Fruit fly (Drosophila melanogaster) whole organism, prepupa: ENCODE measurements around the gene CG18745.
A peak's percentile ranks its signal among the peaks of the same experiment; 100 is the strongest.

ENCODE experiments used
- Blimp-1 ChIP-seq: fragments of 200-800 bp; sonication (Bioruptor generic); optimal IDR thresholded peaks from 3 replicates; lab custom pipeline; 2017; ENCODE audit warnings: missing biosample characterization, missing genetic modification characterization, mild to moderate bottlenecking, moderate library complexity, missing genetic modification reagents
- CG10631 ChIP-seq: fragments of 200-800 bp; sonication (Bioruptor generic); optimal IDR thresholded peaks from 2 replicates; lab custom pipeline; 2016; ENCODE audit warnings: missing biosample characterization, missing genetic modification characterization
- CG11294 ChIP-seq: fragments of 200-800 bp; sonication (Bioruptor generic); IDR thresholded peaks from 2 replicates; pipeline ENCODE4 v1.3.6; 2022; ENCODE audit warnings: missing biosample characterization, missing genetic modification characterization
- CG11762 ChIP-seq: fragments of 200-800 bp; sonication (Bioruptor generic); optimal IDR thresholded peaks from 3 replicates; lab custom pipeline; 2016; ENCODE audit warnings: missing biosample characterization, missing genetic modification characterization; ENCODE audit not compliant: insufficient read depth
- CG11902 ChIP-seq: fragments of 200-800 bp; sonication (Bioruptor generic); optimal IDR thresholded peaks from 3 replicates; lab custom pipeline; 2016; ENCODE audit warnings: missing biosample characterization, missing genetic modification characterization
- CG15336 ChIP-seq: fragments of 200-800 bp; sonication (Bioruptor generic); IDR thresholded peaks from 2 replicates; pipeline ENCODE4 v1.3.6; 2022; ENCODE audit warnings: missing biosample characterization, missing genetic modification characterization
- CG1621 ChIP-seq: fragments of 200-800 bp; sonication (Bioruptor generic); optimal IDR thresholded peaks from 3 replicates; lab custom pipeline; 2018; ENCODE audit warnings: missing biosample characterization, mild to moderate bottlenecking, missing genetic modification characterization
- CG16779 ChIP-seq: fragments of 200-800 bp; sonication (Bioruptor generic); optimal IDR thresholded peaks from 3 replicates; lab custom pipeline; 2017; ENCODE audit warnings: missing biosample characterization, mild to moderate bottlenecking, missing genetic modification characterization
- CG3032 ChIP-seq: fragments of 200-800 bp; optimal IDR thresholded peaks from 2 replicates; lab custom pipeline; 2019; ENCODE audit warnings: missing biosample characterization, mild to moderate bottlenecking, missing genetic modification characterization, moderate library complexity
- CG32006 ChIP-seq: fragments of 200-800 bp; sonication (Bioruptor generic); optimal IDR thresholded peaks from 3 replicates; lab custom pipeline; 2017; ENCODE audit warnings: missing biosample characterization, mild to moderate bottlenecking, missing genetic modification characterization
- CG34406 ChIP-seq: fragments of 200-800 bp; sonication (Bioruptor generic); optimal IDR thresholded peaks from 3 replicates; lab custom pipeline; 2016; ENCODE audit warnings: missing biosample characterization, missing genetic modification characterization
- CG3919 ChIP-seq: fragments of 200-800 bp; sonication (Bioruptor generic); optimal IDR thresholded peaks from 3 replicates; lab custom pipeline; 2016; ENCODE audit warnings: missing biosample characterization, missing genetic modification characterization
- CG6276 ChIP-seq: fragments of 200-800 bp; sonication (Bioruptor generic); optimal IDR thresholded peaks from 2 replicates; lab custom pipeline; 2017; ENCODE audit warnings: missing biosample characterization, mild to moderate bottlenecking, missing genetic modification characterization
- CG6792 ChIP-seq: fragments of 200-800 bp; sonication (Bioruptor generic); optimal IDR thresholded peaks from 3 replicates; lab custom pipeline; 2016; ENCODE audit warnings: missing biosample characterization, missing genetic modification characterization
- CG6808 ChIP-seq: fragments of 200-800 bp; sonication (Bioruptor generic); optimal IDR thresholded peaks from 3 replicates; lab custom pipeline; 2017; ENCODE audit warnings: missing biosample characterization, missing genetic modification characterization, mild to moderate bottlenecking, moderate library complexity, missing genetic modification reagents
- CG8632 ChIP-seq: fragments of 200-800 bp; sonication (Bioruptor generic); optimal IDR thresholded peaks from 3 replicates; lab custom pipeline; 2016; ENCODE audit warnings: missing biosample characterization, missing genetic modification characterization
- CG9139 ChIP-seq: fragments of 200-800 bp; sonication (Bioruptor generic); optimal IDR thresholded peaks from 3 replicates; lab custom pipeline; 2017; ENCODE audit warnings: missing biosample characterization, mild to moderate bottlenecking, missing genetic modification characterization
- Eip75B ChIP-seq: fragments of 200-800 bp; sonication (Bioruptor generic); optimal IDR thresholded peaks from 3 replicates; lab custom pipeline; 2016; ENCODE audit warnings: missing biosample characterization, missing genetic modification characterization
- Eip78C ChIP-seq: fragments of 200-800 bp; sonication (Bioruptor generic); peaks from one replicate; lab custom pipeline; 2016; ENCODE audit warnings: missing biosample characterization, missing genetic modification characterization
- Eip93F ChIP-seq: fragments of 200-800 bp; sonication (Bioruptor generic); optimal IDR thresholded peaks from 2 replicates; lab custom pipeline; 2016; ENCODE audit warnings: missing biosample characterization, mild to moderate bottlenecking, missing genetic modification characterization
- Ets21C ChIP-seq: fragments of 200-800 bp; sonication (Bioruptor generic); optimal IDR thresholded peaks from 3 replicates; lab custom pipeline; 2016; ENCODE audit warnings: missing biosample characterization, missing genetic modification characterization
- Ets96B ChIP-seq: fragments of 200-800 bp; optimal IDR thresholded peaks from 2 replicates; lab custom pipeline; 2019; ENCODE audit warnings: missing biosample characterization, mild to moderate bottlenecking, missing genetic modification characterization, moderate library complexity
- Gug ChIP-seq: fragments of 200-800 bp; sonication (Bioruptor generic); IDR thresholded peaks from 2 replicates; pipeline ENCODE4 v1.3.6; 2022; ENCODE audit warnings: missing biosample characterization, missing genetic modification characterization
- Hr38 ChIP-seq: sonication (Bioruptor generic); optimal IDR thresholded peaks from 2 replicates; lab custom pipeline; 2016; ENCODE audit warnings: missing biosample characterization, missing genetic modification characterization
- Hr39 ChIP-seq: fragments of 200-800 bp; sonication (Bioruptor generic); optimal IDR thresholded peaks from 2 replicates; lab custom pipeline; 2016; ENCODE audit warnings: missing biosample characterization, missing genetic modification characterization
- Hr4 ChIP-seq: fragments of 200-800 bp; sonication (Bioruptor generic); optimal IDR thresholded peaks from 3 replicates; lab custom pipeline; 2016; ENCODE audit warnings: missing biosample characterization, missing genetic modification characterization
- Lpt ChIP-seq: fragments of 200-800 bp; sonication (Bioruptor generic); optimal IDR thresholded peaks from 3 replicates; lab custom pipeline; 2016; ENCODE audit warnings: missing biosample characterization, missing genetic modification characterization
- Met ChIP-seq: fragments of 200-800 bp; sonication (Bioruptor generic); optimal IDR thresholded peaks from 3 replicates; lab custom pipeline; 2016; ENCODE audit warnings: missing biosample characterization, missing genetic modification characterization
- OdsH ChIP-seq: fragments of 200-800 bp; sonication (Bioruptor generic); optimal IDR thresholded peaks from 3 replicates; lab custom pipeline; 2016; ENCODE audit warnings: missing biosample characterization, missing genetic modification characterization
- Smox ChIP-seq: fragments of 200-800 bp; sonication (Bioruptor generic); optimal IDR thresholded peaks from 3 replicates; lab custom pipeline; 2016; ENCODE audit warnings: missing biosample characterization, missing genetic modification characterization
- Sox102F ChIP-seq: fragments of 200-800 bp; sonication (Bioruptor generic); optimal IDR thresholded peaks from 2 replicates; lab custom pipeline; 2016; ENCODE audit warnings: missing biosample characterization, mild to moderate bottlenecking, missing genetic modification characterization
- Sox14 ChIP-seq: fragments of 200-800 bp; sonication (Bioruptor generic); optimal IDR thresholded peaks from 3 replicates; lab custom pipeline; 2016; ENCODE audit warnings: missing biosample characterization, missing genetic modification characterization
- Sox15 ChIP-seq: fragments of 200-800 bp; sonication (Bioruptor generic); optimal IDR thresholded peaks from 3 replicates; lab custom pipeline; 2016; ENCODE audit warnings: missing biosample characterization, missing genetic modification characterization
- acj6 ChIP-seq: fragments of 200-800 bp; sonication (Bioruptor generic); optimal IDR thresholded peaks from 3 replicates; lab custom pipeline; 2016; ENCODE audit warnings: missing biosample characterization, missing genetic modification characterization
- cyc ChIP-seq: fragments of 200-800 bp; sonication (Bioruptor generic); optimal IDR thresholded peaks from 3 replicates; lab custom pipeline; 2016; ENCODE audit warnings: missing biosample characterization, missing genetic modification characterization
- dac ChIP-seq: fragments of 200-800 bp; sonication (Bioruptor generic); optimal IDR thresholded peaks from 2 replicates; lab custom pipeline; 2017; ENCODE audit warnings: missing biosample characterization, mild to moderate bottlenecking, missing genetic modification characterization
- dsx ChIP-seq: fragments of 200-800 bp; optimal IDR thresholded peaks from 3 replicates; lab custom pipeline; 2019; ENCODE audit warnings: missing biosample characterization, mild to moderate bottlenecking, missing genetic modification characterization, moderate library complexity; ENCODE audit not compliant: poor library complexity, severe bottlenecking
- eg ChIP-seq: fragments of 200-800 bp; sonication (Bioruptor generic); IDR thresholded peaks from 3 replicates; pipeline ENCODE4 v1.3.6; 2022; ENCODE audit warnings: missing biosample characterization, missing genetic modification characterization
- esn ChIP-seq: fragments of 200-800 bp; sonication (Bioruptor generic); optimal IDR thresholded peaks from 2 replicates; lab custom pipeline; 2016; ENCODE audit warnings: missing biosample characterization, mild to moderate bottlenecking, missing genetic modification characterization, moderate library complexity
- fd59A ChIP-seq: fragments of 200-800 bp; sonication (Bioruptor generic); optimal IDR thresholded peaks from 2 replicates; lab custom pipeline; 2017; ENCODE audit warnings: missing biosample characterization, mild to moderate bottlenecking, missing genetic modification characterization, missing genetic modification reagents
- fkh ChIP-seq: fragments of 200-800 bp; sonication (Bioruptor generic); optimal IDR thresholded peaks from 3 replicates; lab custom pipeline; 2017; ENCODE audit warnings: missing biosample characterization, mild to moderate bottlenecking, missing genetic modification characterization, moderate library complexity
- lz ChIP-seq: fragments of 200-800 bp; sonication (Bioruptor generic); optimal IDR thresholded peaks from 3 replicates; lab custom pipeline; 2016; ENCODE audit warnings: missing biosample characterization, missing genetic modification characterization
- net ChIP-seq: fragments of 200-800 bp; sonication (Bioruptor generic); optimal IDR thresholded peaks from 3 replicates; lab custom pipeline; 2016; ENCODE audit warnings: missing biosample characterization, missing genetic modification characterization
- pdm3 ChIP-seq: fragments of 200-800 bp; sonication (Bioruptor generic); optimal IDR thresholded peaks from 3 replicates; lab custom pipeline; 2016; ENCODE audit warnings: missing biosample characterization, missing genetic modification characterization
- salr ChIP-seq, 2 experiments: fragments of 200-800 bp; sonication (Bioruptor generic); optimal IDR thresholded peaks; 3 replicates each; lab custom pipeline; 2016 to 2018; ENCODE audit warnings: missing biosample characterization in 2 of 2, missing genetic modification characterization in 2 of 2, mild to moderate bottlenecking in 1 of 2
- spab ChIP-seq: fragments of 200-800 bp; sonication (Bioruptor generic); optimal IDR thresholded peaks from 2 replicates; lab custom pipeline; 2017; ENCODE audit warnings: missing biosample characterization, mild to moderate bottlenecking, missing genetic modification characterization, missing genetic modification reagents
- ss ChIP-seq, 2 experiments: fragments of 200-800 bp; sonication (Bioruptor generic); optimal IDR thresholded peaks; 2 replicates in 1 of 2; 3 replicates in 1 of 2; lab custom pipeline; 2017 to 2018; ENCODE audit warnings: mild to moderate bottlenecking in 2 of 2, missing biosample characterization in 2 of 2, missing genetic modification characterization in 2 of 2, moderate library complexity in 1 of 2
- svp ChIP-seq: fragments of 200-800 bp; sonication (Bioruptor generic); peaks from one replicate; lab custom pipeline; 2016; ENCODE audit warnings: missing biosample characterization, missing genetic modification characterization
- topi ChIP-seq: fragments of 200-800 bp; sonication (Bioruptor generic); optimal IDR thresholded peaks from 3 replicates; lab custom pipeline; 2016; ENCODE audit warnings: missing biosample characterization, missing genetic modification characterization

Gene CG18745

DNA sequence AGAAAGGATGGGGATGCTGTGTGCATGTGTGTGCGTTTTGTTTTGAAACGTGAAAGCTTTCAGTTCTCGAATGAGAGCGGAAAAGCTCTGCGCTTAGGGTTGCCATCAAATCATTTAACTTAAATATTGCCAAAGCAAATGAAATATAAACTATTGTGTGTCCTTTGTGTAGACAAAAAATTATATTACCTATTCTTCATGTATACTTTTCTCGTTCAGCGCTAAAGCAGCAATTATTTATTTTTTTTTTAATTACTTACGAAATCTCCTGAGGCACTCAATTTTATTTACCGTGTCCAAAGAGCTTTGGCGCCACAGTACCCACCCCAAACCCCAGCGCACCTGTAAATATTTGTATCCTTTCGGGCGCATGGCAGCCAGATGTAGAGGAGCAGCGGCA is 35.6 kb upstream of the CG18745 start (continued):
- no peak for TF ChIP-seq CG8632 (GFP tag; lab: Kevin White, UChicago)
- no peak for TF ChIP-seq Eip93F
- TF ChIP-seq ss (GFP tag; optimal IDR thresholded peaks at IDR 0.05; lab: Kevin White, UChicago) = peak in 1 of 2 experiments; percentile 28
- TF ChIP-seq cyc = no peak
- no peak for TF ChIP-seq spab (GFP tag; lab: Kevin White, UChicago)
- peak; percentile 8 for TF ChIP-seq Eip75B (GFP tag; lab: Kevin White, UChicago)
- TF ChIP-seq Eip78C = peak; percentile 68
- peak; percentile 53 for TF ChIP-seq CG32006 (GFP tag; lab: Kevin White, UChicago)
- no peak for TF ChIP-seq CG6808 (GFP tag; lab: Kevin White, UChicago)
- no peak for TF ChIP-seq Blimp-1 (GFP tag; lab: Kevin White, UChicago)

DNA sequence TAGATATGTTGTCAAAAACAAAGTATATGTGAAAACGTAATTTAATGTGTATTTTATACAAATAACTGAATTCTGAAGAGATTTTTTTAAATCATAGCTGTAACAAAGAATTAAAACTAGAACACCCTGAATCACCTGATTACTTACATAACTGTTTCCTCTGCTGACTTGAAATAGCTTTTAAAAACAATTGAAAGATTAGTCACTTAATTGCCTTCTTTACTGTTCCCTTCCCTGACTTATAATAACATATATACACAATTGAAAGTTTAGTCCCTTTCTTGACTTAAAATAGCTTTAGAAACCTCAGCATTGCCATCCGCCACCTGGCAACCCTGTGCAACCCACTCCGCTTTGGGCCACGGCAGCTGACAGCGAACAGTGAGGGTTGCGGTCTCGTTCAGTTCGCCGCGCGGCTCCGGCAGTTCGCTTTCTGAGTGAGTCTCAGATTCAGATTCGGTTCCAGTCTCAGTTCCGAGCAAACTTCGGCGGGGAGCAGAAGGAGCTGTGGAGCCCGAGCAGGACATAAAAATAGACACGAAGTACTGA is 28.1 kb upstream of the CG18745 start, which contains the start of gene CG34384:
Gene CG34384, plus strand, starts transcription at position 381 of the 549 bp plus-strand sequence.
- TF ChIP-seq net (GFP tag; lab: Kevin White, UChicago) (no peak), CG11762 (GFP tag; lab: Kevin White, UChicago) (no peak), salr (GFP tag; optimal IDR thresholded peaks at IDR 0.05; lab: Kevin White, UChicago) (peak in 1 of 2 experiments; percentile 18), Sox102F (GFP tag; lab: Kevin White, UChicago) (peak; percentile 5), CG34406 (GFP tag; lab: Kevin White, UChicago) (peak; percentile 19), CG10631 (peak; percentile 31), Hr39 (GFP tag; lab: Kevin White, UChicago) (peak; percentile 30), Ets21C (peak; percentile 5), pdm3 (peak; percentile 41), dsx (peak; percentile 0), CG6792 (GFP tag; lab: Kevin White, UChicago) (peak; percentile 52), Met (GFP tag; lab: Kevin White, UChicago) (peak; percentile 48), spab (GFP tag; lab: Kevin White, UChicago) (peak; percentile 60), CG6808 (GFP tag; lab: Kevin White, UChicago) (peak; percentile 68), Ets96B (tag; lab: Kevin White, UChicago) (peak; percentile 45), lz (GFP tag; lab: Kevin White, UChicago) (peak; percentile 54), Eip93F (no peak), topi (GFP tag; lab: Kevin White, UChicago) (peak; percentile 42), fd59A (GFP tag; lab: Kevin White, UChicago) (peak; percentile 4), dac (GFP tag; lab: Kevin White, UChicago) (no peak), CG1621 (tag; lab: Kevin White, UChicago) (no peak), CG11294 (GFP tag; lab: Robert Waterston, UW) (no peak), Sox14 (GFP tag; lab: Kevin White, UChicago) (peak; percentile 16), CG11902 (peak; percentile 12), OdsH (peak; percentile 39), eg (no peak), ss (GFP tag; optimal IDR thresholded peaks at IDR 0.05; lab: Kevin White, UChicago) (peak; percentile 18 to 58), svp (GFP tag; lab: Kevin White, UChicago) (peak; percentile 82), Sox15 (GFP tag; lab: Kevin White, UChicago) (no peak), CG6276 (GFP tag; lab: Kevin White, UChicago) (no peak), fkh (GFP tag; lab: Kevin White, UChicago) (no peak), CG15336 (GFP tag; lab: Robert Waterston, UW) (no peak), Gug (GFP tag; lab: Robert Waterston, UW) (no peak), CG3032 (peak; percentile 49), Lpt (GFP tag; lab: Kevin White, UChicago) (no peak), cyc (peak; percentile 27), Hr38 (GFP tag; lab: Kevin White, UChicago) (no peak), acj6 (GFP tag; lab: Kevin White, UChicago) (peak; percentile 30), CG16779 (tag; lab: Kevin White, UChicago) (no peak), esn (GFP tag; lab: Kevin White, UChicago) (peak; percentile 56), CG9139 (GFP tag; lab: Kevin White, UChicago) (no peak), CG3919 (peak; percentile 56), Eip78C (peak; percentile 82), Hr4 (peak; percentile 27), Smox (GFP tag; lab: Kevin White, UChicago) (peak; percentile 21)
